Worm (Caenorhabditis elegans) whole organism, midembryonic: ENCODE measurements around the gene icd-1.

Experiments used
- T22C8.4 ChIP-seq: fragments of 200-800 bp; sonication (Bioruptor generic); IDR thresholded peaks from 2 replicates; pipeline ENCODE4 v1.3.6; 2022; ENCODE audit warnings: missing genetic modification characterization, missing compliant biosample characterization
- flt-1 ChIP-seq: fragments of 200-800 bp; sonication (Bioruptor generic); IDR thresholded peaks from 2 replicates; pipeline ENCODE4 v1.3.6; 2022; ENCODE audit warnings: missing genetic modification characterization, missing compliant biosample characterization
- med-1 ChIP-seq: sonication (generic microtip); optimal IDR thresholded peaks from 2 replicates; lab custom pipeline; 2017; ENCODE audit warnings: missing genetic modification characterization, mild to moderate bottlenecking, missing compliant biosample characterization, antibody characterized with exemption, missing genetic modification reagents; ENCODE audit not compliant: insufficient read depth
- ref-1 ChIP-seq: fragments of 200-800 bp; sonication (Bioruptor generic); conservative IDR thresholded peaks from 2 replicates; pipeline ENCODE4 v1.3.6; 2022; ENCODE audit warnings: missing genetic modification reagents, missing genetic modification characterization, missing compliant biosample characterization
- ztf-23 ChIP-seq: fragments of 200-800 bp; sonication (Bioruptor generic); IDR thresholded peaks from 2 replicates; pipeline ENCODE4 v1.3.6; 2022; ENCODE audit warnings: missing genetic modification reagents, missing genetic modification characterization, missing compliant biosample characterization
- ztf-29 ChIP-seq: fragments of 200-800 bp; sonication (Bioruptor generic); IDR thresholded peaks from 2 replicates; pipeline ENCODE4 v1.3.6; 2022; ENCODE audit warnings: missing genetic modification reagents, missing genetic modification characterization, missing compliant biosample characterization

DNA sequence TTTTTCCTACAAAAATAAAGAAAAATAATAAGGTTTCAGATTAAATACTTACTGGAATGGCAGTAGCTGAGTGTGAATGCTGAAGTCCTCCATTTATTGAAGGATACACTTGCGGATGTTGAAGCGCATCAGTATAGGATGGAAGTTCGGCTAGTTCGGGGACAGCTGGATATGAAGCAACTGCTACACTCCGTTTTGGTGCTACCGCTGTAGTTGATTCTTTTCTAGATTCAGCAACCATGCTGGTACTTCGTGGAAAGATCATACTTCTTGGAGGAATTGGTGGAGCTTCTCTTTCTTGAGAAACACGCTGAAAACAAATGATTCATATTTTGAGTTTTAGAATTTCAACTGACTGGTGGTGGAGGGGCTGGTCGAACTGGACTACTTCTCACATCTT, 20.2 kb upstream of the icd-1 start:
- TF ChIP-seq T22C8.4 (GFP tag; lab: Robert Waterston, UW) (no peak), ztf-23 (GFP tag; lab: Robert Waterston, UW) (no peak), flt-1 (GFP tag; lab: Robert Waterston, UW) (no peak), ref-1 (GFP tag; lab: Robert Waterston, UW) (no peak), ztf-29 (no peak), med-1 (GFP tag; lab: Kevin White, UChicago) (no peak)
